Fruit fly (Drosophila melanogaster) whole organism, adult: ENCODE results near the gene CG3719.

Source experiments
- CG11617 ChIP-seq: fragments of 200-800 bp; sonication (Bioruptor generic); optimal IDR thresholded peaks from 2 replicates; lab custom pipeline; 2017; ENCODE audit warnings: mild to moderate bottlenecking, missing biosample characterization, missing genetic modification reagents, missing genetic modification characterization
- CG12768 ChIP-seq: fragments of 200-800 bp; sonication (Bioruptor generic); optimal IDR thresholded peaks from 2 replicates; lab custom pipeline; 2017; ENCODE audit warnings: missing biosample characterization, missing genetic modification characterization, mild to moderate bottlenecking, moderate library complexity, missing genetic modification reagents
- CG14711 ChIP-seq: fragments of 200-800 bp; sonication (Bioruptor generic); optimal IDR thresholded peaks from 2 replicates; lab custom pipeline; 2018; ENCODE audit warnings: missing biosample characterization, mild to moderate bottlenecking, missing genetic modification characterization, moderate library complexity
- CG1620 ChIP-seq: fragments of 200-800 bp; sonication (Bioruptor generic); optimal IDR thresholded peaks from 2 replicates; lab custom pipeline; 2016; ENCODE audit warnings: missing biosample characterization, missing genetic modification characterization
- CG33017 ChIP-seq: fragments of 200-800 bp; sonication (Bioruptor generic); optimal IDR thresholded peaks from 2 replicates; lab custom pipeline; 2018; ENCODE audit warnings: missing biosample characterization, mild to moderate bottlenecking, missing genetic modification characterization, moderate library complexity
- CG5204 ChIP-seq: fragments of 200-800 bp; sonication (Bioruptor generic); optimal IDR thresholded peaks from 2 replicates; lab custom pipeline; 2016; ENCODE audit warnings: missing biosample characterization, missing genetic modification characterization
- CG7045 ChIP-seq: fragments of 200-800 bp; sonication (Bioruptor generic); optimal IDR thresholded peaks from 2 replicates; lab custom pipeline; 2017; ENCODE audit warnings: missing biosample characterization, mild to moderate bottlenecking, missing genetic modification characterization
- CG7101 ChIP-seq: fragments of 200-800 bp; sonication (Bioruptor generic); optimal IDR thresholded peaks from 2 replicates; lab custom pipeline; 2018; ENCODE audit warnings: missing biosample characterization, mild to moderate bottlenecking, missing genetic modification characterization, moderate library complexity
- Clk ChIP-seq: fragments of 200-800 bp; sonication (Bioruptor generic); optimal IDR thresholded peaks from 2 replicates; lab custom pipeline; 2017; ENCODE audit warnings: missing biosample characterization, missing genetic modification characterization
- Crg-1 ChIP-seq: fragments of 200-800 bp; sonication (Bioruptor generic); optimal IDR thresholded peaks from 2 replicates; lab custom pipeline; 2016; ENCODE audit warnings: missing biosample characterization, missing genetic modification characterization
- Hr96 ChIP-seq: fragments of 200-800 bp; sonication (Bioruptor generic); optimal IDR thresholded peaks from 2 replicates; lab custom pipeline; 2016; ENCODE audit warnings: missing biosample characterization, missing genetic modification characterization
- Mnt ChIP-seq: fragments of 200-800 bp; sonication (Bioruptor generic); optimal IDR thresholded peaks from 2 replicates; lab custom pipeline; 2016; ENCODE audit warnings: missing biosample characterization, mild to moderate bottlenecking, missing genetic modification characterization
- bab1 ChIP-seq: fragments of 200-800 bp; sonication (Bioruptor generic); optimal IDR thresholded peaks from 3 replicates; lab custom pipeline; 2019; ENCODE audit warnings: missing biosample characterization, mild to moderate bottlenecking, missing genetic modification characterization, moderate library complexity
- cic ChIP-seq: fragments of 200-800 bp; sonication (Bioruptor generic); optimal IDR thresholded peaks from 2 replicates; lab custom pipeline; 2017; ENCODE audit warnings: missing biosample characterization, mild to moderate bottlenecking, missing genetic modification characterization, moderate library complexity
- cnc ChIP-seq, 2 experiments: fragments of >200 bp; optimal IDR thresholded peaks; 2 replicates each; lab custom pipeline; 2017
- kay ChIP-seq: fragments of 200-800 bp; sonication (Bioruptor generic); peaks from one replicate; lab custom pipeline; 2016; ENCODE audit warnings: missing biosample characterization, missing genetic modification characterization, borderline replicate concordance
- ovo ChIP-seq: fragments of 200-800 bp; sonication (Bioruptor generic); optimal IDR thresholded peaks from 2 replicates; lab custom pipeline; 2016; ENCODE audit warnings: missing biosample characterization, missing genetic modification characterization
- pad ChIP-seq: fragments of 200-800 bp; sonication (Bioruptor generic); optimal IDR thresholded peaks from 3 replicates; lab custom pipeline; 2017; ENCODE audit warnings: missing biosample characterization, missing genetic modification characterization, mild to moderate bottlenecking, moderate library complexity, missing genetic modification reagents
- tj ChIP-seq: fragments of 200-800 bp; sonication (Bioruptor generic); optimal IDR thresholded peaks from 3 replicates; lab custom pipeline; 2017; ENCODE audit warnings: missing biosample characterization, mild to moderate bottlenecking, missing genetic modification characterization, moderate library complexity
- toe ChIP-seq: fragments of 200-800 bp; sonication (Bioruptor generic); optimal IDR thresholded peaks from 2 replicates; lab custom pipeline; 2016; ENCODE audit warnings: missing biosample characterization, missing genetic modification characterization

The CG3719 gene

DNA sequence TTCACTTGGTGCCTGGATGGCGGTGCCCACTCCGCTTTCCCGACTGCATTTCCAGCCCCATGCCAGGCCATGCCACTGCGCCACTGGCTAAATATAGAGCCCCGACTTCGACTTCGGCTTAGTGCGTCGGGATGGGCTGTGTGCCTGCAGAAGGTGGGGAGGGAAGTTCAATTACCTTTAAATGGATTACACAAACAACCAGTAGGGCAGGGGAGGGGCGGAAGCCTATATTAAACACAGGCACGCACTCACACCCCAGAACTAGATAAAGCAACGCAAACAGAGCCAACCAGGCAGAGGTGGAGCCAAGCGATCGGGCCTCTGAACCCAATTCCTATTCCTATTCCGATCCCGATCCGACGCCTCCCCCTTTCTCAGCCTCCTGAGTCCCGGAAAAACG is 2.2 kb upstream of the CG3719 start:
- TF ChIP-seq tj (no peak), Mnt (no peak), CG14711 (no peak), CG33017 (tag; lab: Kevin White, UChicago) (no peak), toe (no peak), Clk (no peak), cnc (optimal IDR thresholded peaks at IDR 0.05; lab: Kevin White, UChicago) (no peak), pad (GFP tag; lab: Kevin White, UChicago) (no peak), CG7045 (GFP tag; lab: Kevin White, UChicago) (no peak)

DNA sequence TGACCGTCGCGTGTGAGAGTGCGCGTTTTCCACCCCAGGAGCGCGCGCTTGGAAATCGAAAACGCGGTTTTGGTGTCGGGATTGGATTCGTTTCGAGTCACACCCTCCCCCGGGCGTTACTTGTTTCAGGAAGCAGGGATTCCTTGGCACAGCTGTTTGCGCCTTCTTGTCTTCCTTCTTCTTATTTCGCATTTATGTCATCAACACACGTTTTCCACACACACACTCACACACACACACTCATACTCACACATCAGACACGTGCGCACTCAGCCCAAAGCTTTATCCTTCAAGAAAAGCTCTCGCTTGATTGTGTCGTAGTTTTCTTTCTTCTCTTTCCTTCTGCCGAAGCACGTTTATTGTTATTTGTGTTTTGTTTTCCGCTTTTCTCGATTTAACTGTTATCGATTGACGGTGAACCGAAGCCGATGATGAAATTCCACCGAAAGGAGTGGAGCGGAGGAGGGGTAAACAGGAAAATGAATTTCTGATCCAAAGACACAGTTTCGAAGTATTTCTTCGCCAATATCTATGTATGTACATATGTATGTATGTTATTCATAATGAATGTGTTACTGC is 1.2 kb upstream of the CG3719 start:
- TF ChIP-seq Mnt (peak; percentile 34), Clk (no peak)

DNA sequence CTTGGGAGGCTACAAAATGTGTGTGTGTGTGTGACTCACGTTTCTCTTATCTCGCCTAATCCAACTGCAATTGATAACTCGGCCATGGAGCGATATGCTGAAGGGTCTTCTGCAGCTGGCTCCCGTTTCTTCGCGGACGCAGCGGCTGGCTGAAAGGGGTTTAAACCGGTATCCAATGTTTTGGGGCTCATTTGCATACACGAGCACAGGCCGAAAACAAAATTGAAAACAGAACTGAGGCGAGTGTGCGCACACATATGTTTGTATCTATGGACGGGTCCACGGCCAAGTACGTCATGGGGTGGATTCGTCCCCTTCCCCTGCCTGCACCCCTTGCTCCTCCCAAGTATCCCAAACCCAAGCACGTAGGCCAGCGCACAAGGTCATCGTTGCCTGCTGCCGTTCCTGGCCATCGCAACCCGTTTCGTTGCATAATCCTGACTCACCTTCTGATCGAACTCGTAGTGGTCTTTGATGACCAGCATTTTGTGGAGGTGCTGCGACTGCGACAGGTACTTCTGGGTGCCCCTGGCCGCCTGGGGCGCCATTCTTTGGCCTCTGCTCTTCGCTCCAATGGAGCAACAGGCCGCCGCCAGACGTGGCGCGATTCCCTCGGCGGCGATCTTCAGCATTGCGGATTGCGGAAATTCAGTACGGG is 459 bp downstream of the CG3719 start:
- TF ChIP-seq CG7045 (GFP tag; lab: Kevin White, UChicago) (no peak), cnc (optimal IDR thresholded peaks at IDR 0.05; lab: Kevin White, UChicago) (peak in 1 of 2 experiments; percentile 11), CG11617 (no peak), tj (no peak)

DNA sequence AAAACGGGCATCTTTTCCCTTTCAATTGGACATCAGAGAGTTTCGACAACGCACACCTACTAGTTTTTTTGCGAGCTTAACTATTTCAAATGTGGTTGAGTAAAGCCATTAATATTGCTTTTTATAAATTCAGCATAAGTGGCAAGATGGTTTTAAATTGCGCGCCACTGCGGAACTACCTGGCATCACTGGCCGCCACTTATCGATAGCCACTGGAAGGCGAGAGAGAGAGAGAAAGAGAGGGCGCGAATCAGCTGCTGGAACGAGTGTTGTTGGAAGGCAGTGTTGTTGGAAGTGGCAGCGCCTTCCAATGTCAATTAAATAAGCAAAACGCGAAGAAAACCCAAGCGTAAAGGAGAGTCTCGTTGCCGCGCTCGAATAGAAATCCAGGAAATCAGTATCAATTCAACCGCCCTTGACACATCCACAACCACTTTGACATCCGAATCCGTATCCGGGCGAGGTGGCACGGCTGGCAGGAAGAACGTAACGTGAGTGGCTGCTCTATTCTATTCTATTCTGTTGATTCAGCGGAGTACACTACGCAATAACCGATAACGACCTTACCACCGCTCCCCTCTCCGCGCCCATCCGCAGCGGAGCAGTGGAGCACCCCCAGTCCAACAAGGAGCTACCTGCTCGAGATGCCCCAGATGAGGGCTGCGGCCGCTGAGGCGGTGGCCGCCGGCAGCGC is 4.9 kb downstream of the CG3719 start, which contains the start of gene AMPKalpha:
Gene AMPKalpha (plus strand): TSS at position 272 of the 694 bp plus-strand sequence.
- TF ChIP-seq cnc (optimal IDR thresholded peaks at IDR 0.05; lab: Kevin White, UChicago) (no peak), ovo (GFP tag; lab: Kevin White, UChicago) (no peak), CG5204 (no peak), CG7101 (tag; lab: Kevin White, UChicago) (no peak), bab1 (GFP tag; lab: Kevin White, UChicago) (peak; percentile 41), CG12768 (no peak), cic (GFP tag; lab: Kevin White, UChicago) (peak; percentile 33), tj (peak; percentile 75)

DNA sequence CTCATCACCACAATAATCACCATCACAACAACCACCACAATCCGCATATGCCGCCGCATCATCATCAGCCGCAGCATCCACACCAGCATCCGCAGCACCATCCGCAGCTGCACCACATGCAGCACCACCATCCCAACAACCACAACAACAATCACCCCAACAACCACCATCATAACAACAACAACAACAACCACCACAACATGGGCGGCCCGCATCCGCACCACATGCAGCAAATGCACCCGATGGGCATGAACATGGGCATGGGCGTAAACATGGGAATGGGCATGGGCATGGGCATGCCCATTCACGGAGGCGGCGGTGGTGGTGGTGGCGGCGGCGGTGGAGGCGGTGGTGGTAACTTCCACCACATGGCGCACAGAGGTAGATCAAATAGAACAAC is 7.6 kb downstream of the CG3719 start:
- TF ChIP-seq Crg-1 (GFP tag; lab: Kevin White, UChicago) (no peak), toe (no peak), Clk (no peak), cic (GFP tag; lab: Kevin White, UChicago) (no peak), tj (no peak), CG7045 (GFP tag; lab: Kevin White, UChicago) (no peak), CG5204 (no peak), cnc (optimal IDR thresholded peaks at IDR 0.05; lab: Kevin White, UChicago) (no peak), CG7101 (tag; lab: Kevin White, UChicago) (no peak), CG1620 (GFP tag; lab: Kevin White, UChicago) (no peak), pad (GFP tag; lab: Kevin White, UChicago) (no peak), CG11617 (no peak), ovo (GFP tag; lab: Kevin White, UChicago) (no peak), CG12768 (no peak), Hr96 (GFP tag; lab: Kevin White, UChicago) (no peak)

DNA sequence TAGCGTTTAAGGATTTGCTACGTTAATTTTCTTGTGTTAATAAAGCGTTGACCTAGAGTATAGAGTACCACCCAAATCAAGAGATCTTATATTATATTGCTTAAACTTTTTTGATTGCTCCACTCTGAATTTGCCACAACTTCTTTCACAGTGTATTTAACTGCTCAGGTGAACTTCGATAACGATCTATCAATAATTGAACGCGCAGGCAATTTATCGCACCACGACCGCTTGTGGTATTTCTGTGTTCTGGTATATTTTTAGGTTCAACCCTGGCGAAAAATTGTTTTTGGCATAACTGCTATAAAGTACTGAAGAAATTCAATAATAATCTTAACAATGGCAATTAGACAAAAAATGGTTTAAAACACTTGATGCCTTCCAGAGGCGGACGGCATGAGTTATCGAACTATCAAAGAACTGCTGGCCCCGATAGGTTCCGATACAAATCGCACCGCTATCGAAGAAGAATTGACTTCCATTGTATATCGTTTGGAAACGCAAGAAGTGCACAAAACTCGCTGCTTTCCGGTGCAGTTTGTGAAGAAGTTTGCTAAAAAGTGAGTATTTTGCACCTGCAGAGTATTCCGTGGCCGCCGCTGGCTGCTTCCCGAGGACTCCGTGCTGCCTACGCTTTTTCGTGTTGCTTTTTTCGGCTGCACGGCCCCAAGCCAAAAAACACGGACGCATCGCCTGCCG is 10.0 kb downstream of the CG3719 start, which contains the start of gene ssx:
Gene ssx (plus strand): TSS at position 477 of the 699 bp plus-strand sequence.
- peak; percentile 50 for TF ChIP-seq Crg-1 (GFP tag; lab: Kevin White, UChicago)
- TF ChIP-seq CG14711 = peak; percentile 24
- TF ChIP-seq Mnt = peak; percentile 31
- TF ChIP-seq CG11617 = peak; percentile 20
- TF ChIP-seq bab1 (GFP tag; lab: Kevin White, UChicago) = peak; percentile 57
- no peak for TF ChIP-seq kay (GFP tag; lab: Kevin White, UChicago)
- TF ChIP-seq tj = peak; percentile 62
- no peak for TF ChIP-seq pad (GFP tag; lab: Kevin White, UChicago)
- no peak for TF ChIP-seq CG7045 (GFP tag; lab: Kevin White, UChicago)
- peak; percentile 53 for TF ChIP-seq CG7101 (tag; lab: Kevin White, UChicago)
- no peak for TF ChIP-seq CG1620 (GFP tag; lab: Kevin White, UChicago)

DNA sequence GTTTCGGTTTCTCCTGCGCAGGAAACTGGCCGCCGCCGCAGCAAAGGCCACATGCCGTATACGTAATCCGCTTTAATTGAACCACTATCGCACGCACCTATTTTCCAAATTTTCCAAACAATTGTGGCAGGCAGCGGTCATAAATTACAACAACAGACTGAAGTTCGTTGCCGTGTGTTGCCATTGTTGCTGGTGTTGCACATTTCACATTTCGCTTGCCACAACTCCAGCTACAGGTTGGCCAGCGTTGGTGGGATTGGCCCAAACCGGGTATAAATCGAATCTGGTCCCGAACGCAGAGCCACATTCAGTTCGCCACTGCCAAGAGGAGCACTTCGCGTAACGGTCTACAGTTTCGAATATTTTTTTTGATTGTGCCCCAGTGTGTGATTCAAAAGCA is 11.3 kb downstream of the CG3719 start, which contains the start of gene CG14770:
Gene CG14770 (plus strand): TSS at position 301 of the 400 bp plus-strand sequence.
- TF ChIP-seq kay (GFP tag; lab: Kevin White, UChicago) = no peak
- TF ChIP-seq CG1620 (GFP tag; lab: Kevin White, UChicago) = no peak
- no peak for TF ChIP-seq CG33017 (tag; lab: Kevin White, UChicago)
- no peak for TF ChIP-seq Clk
- no peak for TF ChIP-seq CG5204
- no peak for TF ChIP-seq tj
- no peak for TF ChIP-seq pad (GFP tag; lab: Kevin White, UChicago)
- no peak for TF ChIP-seq CG12768
- no peak for TF ChIP-seq Crg-1 (GFP tag; lab: Kevin White, UChicago)
